Fruit fly (Drosophila melanogaster): ENCODE measurements around the gene Srg1.

The Srg1 gene

DNA sequence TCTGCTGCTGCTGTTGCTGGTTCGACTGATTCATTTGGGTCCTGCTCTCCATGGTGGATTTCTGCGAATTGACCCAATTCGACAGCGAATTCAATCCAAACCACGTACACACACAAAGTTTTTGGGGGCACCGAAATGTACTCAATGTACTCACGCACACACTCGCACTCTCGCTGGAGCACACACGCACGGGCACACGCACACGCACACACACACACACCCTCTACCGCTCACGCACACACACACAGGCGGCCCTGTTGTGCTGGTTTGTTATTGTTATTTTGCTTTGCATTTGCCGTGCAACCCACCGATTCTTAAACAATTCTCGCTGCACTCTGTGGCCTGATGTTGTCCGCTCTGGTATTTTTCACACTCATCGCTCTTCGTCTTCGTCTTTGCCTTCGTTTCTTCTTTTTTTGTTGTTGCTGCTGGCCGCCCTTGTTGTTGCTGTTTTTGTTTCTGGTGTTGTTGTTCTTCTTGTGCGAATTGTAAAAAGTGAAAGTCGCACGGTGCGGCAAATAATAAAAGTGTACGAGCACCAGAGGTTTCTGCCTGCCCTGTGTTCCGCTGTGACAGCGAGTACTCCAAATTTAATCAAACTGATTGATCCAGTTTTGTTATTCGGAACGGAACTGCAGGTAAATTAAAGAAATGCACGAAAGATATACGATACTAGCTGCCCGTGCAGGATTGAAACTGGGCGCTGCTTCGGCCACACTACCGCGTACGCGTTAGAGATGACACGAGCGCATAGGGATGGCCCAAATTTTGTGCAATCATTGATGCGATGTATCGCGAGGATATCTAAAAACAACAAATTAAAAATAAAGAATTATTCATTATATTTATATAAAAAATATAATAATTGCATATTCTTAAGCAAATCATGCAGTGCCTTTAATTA is 11.7 kb upstream of the Srg1 start, which contains the start of gene CG3744 (continued):
- TF ChIP-seq Atf3 (GFP tag; optimal IDR thresholded peaks at IDR 0.05) = peak; percentile 53
- peak; percentile 98 for TF ChIP-seq row (GFP tag; IDR thresholded peaks at IDR 0.05)
- TF ChIP-seq Dek (tag; optimal IDR thresholded peaks at IDR 0.05) = peak; percentile 95
- TF ChIP-seq CG7271 (tag; optimal IDR thresholded peaks at IDR 0.05) = peak; percentile 40
- peak; percentile 86 for TF ChIP-seq CG7556 (GFP tag; optimal IDR thresholded peaks at IDR 0.05)
- TF ChIP-seq Abd-B (GFP tag; optimal IDR thresholded peaks at IDR 0.05) = peak; percentile 85
- peak; percentile 88 for TF ChIP-seq CG13123 (GFP tag; optimal IDR thresholded peaks at IDR 0.05)
- peak; percentile 85 for TF ChIP-seq CG32767 (GFP tag; IDR thresholded peaks at IDR 0.05)
- peak; percentile 60 for TF ChIP-seq MESR4 (GFP tag; optimal IDR thresholded peaks at IDR 0.05)
- peak; percentile 90 for TF ChIP-seq CG3281 (GFP tag; optimal IDR thresholded peaks at IDR 0.05)
- TF ChIP-seq HLH54F (GFP tag; optimal IDR thresholded peaks at IDR 0.05) = peak; percentile 82
- peak; percentile 93 for TF ChIP-seq Ada2b (GFP tag; IDR thresholded peaks at IDR 0.05)
- TF ChIP-seq NfI (GFP tag; optimal IDR thresholded peaks at IDR 0.05) = peak; percentile 95
- peak; percentile 81 for TF ChIP-seq fd96Cb (tag; optimal IDR thresholded peaks at IDR 0.05)
- peak; percentile 95 for TF ChIP-seq Bgb (GFP tag; IDR thresholded peaks at IDR 0.05; ENCODE audit: partially characterized antibody)
- TF ChIP-seq CG8765 (GFP tag; IDR thresholded peaks at IDR 0.05) = peak; percentile 92
- TF ChIP-seq amos (GFP tag; IDR thresholded peaks at IDR 0.05; ENCODE audit: partially characterized antibody) = peak; percentile 94
- peak; percentile 81 for TF ChIP-seq CG11696 (GFP tag; IDR thresholded peaks at IDR 0.05)
- no peak for TF ChIP-seq Sox100B (GFP tag; optimal IDR thresholded peaks at IDR 0.05)
- TF ChIP-seq CG10147 (GFP tag; optimal IDR thresholded peaks at IDR 0.05) = peak; percentile 85
- TF ChIP-seq lola (GFP tag; optimal IDR thresholded peaks at IDR 0.05) = peak in 1 of 3 experiments; percentile 88
- TF ChIP-seq fd3F (GFP tag; optimal IDR thresholded peaks at IDR 0.05) = peak; percentile 90
- peak; percentile 82 for TF ChIP-seq seq (GFP tag; IDR thresholded peaks at IDR 0.05)
- peak; percentile 68 for TF ChIP-seq sr (GFP tag; IDR thresholded peaks at IDR 0.05)
- peak; percentile 73 for TF ChIP-seq CG18011 (GFP tag; optimal IDR thresholded peaks at IDR 0.05)
- TF ChIP-seq CG12659 (GFP tag; optimal IDR thresholded peaks at IDR 0.05) = peak; percentile 93
- TF ChIP-seq CG10274 (GFP tag; optimal IDR thresholded peaks at IDR 0.05) = peak; percentile 57
- TF ChIP-seq CG6175 (GFP tag; IDR thresholded peaks at IDR 0.05) = peak; percentile 92
- TF ChIP-seq zfh1 (GFP tag; IDR thresholded peaks at IDR 0.05) = peak; percentile 96
- peak; percentile 85 for TF ChIP-seq slou (GFP tag; optimal IDR thresholded peaks at IDR 0.05)
- TF ChIP-seq Stat92E (GFP tag; optimal IDR thresholded peaks at IDR 0.05) = no peak
- no peak for TF ChIP-seq cad (GFP tag; optimal IDR thresholded peaks at IDR 0.05)
- peak; percentile 76 for TF ChIP-seq CG3065 (GFP tag; optimal IDR thresholded peaks at IDR 0.05)
- TF ChIP-seq onecut (GFP tag; IDR thresholded peaks at IDR 0.05) = peak; percentile 88
- peak; percentile 82 for TF ChIP-seq CG30431 (GFP tag; optimal IDR thresholded peaks at IDR 0.05)
- TF ChIP-seq ftz-f1 (GFP tag; optimal IDR thresholded peaks at IDR 0.05) = peak; percentile 45
- TF ChIP-seq CG7987 (GFP tag; optimal IDR thresholded peaks at IDR 0.05) = peak; percentile 52
- TF ChIP-seq psq (GFP tag; optimal IDR thresholded peaks at IDR 0.05) = peak; percentile 70
- TF ChIP-seq gcm2 (GFP tag; optimal IDR thresholded peaks at IDR 0.05) = peak; percentile 43
- TF ChIP-seq exex (tag; optimal IDR thresholded peaks at IDR 0.05) = no peak
- TF ChIP-seq Sry-β (GFP tag; optimal IDR thresholded peaks at IDR 0.05) = peak; percentile 56
- TF ChIP-seq CG11247 (GFP tag; IDR thresholded peaks at IDR 0.05) = peak; percentile 96
- peak; percentile 93 for TF ChIP-seq CG6791 (GFP tag; IDR thresholded peaks at IDR 0.05; ENCODE audit: partially characterized antibody)
- peak; percentile 83 for TF ChIP-seq twi (tag; optimal IDR thresholded peaks at IDR 0.05)
- peak; percentile 88 for TF ChIP-seq CG15514 (GFP tag; optimal IDR thresholded peaks at IDR 0.05)
- TF ChIP-seq corto (GFP tag; optimal IDR thresholded peaks at IDR 0.05) = peak; percentile 44
- peak; percentile 56 for TF ChIP-seq CG6254 (GFP tag; optimal IDR thresholded peaks at IDR 0.05)

All from whole organism, embryonic.